ENCODE assay signal across 2 worm cellular contexts in genomic region chrX:4283989-4284388, ce11.
A peak's percentile ranks its signal among the peaks of the same experiment; 100 is the strongest.
TF ChIP-seq lines count a peak whose summit lies in the region.

Gene ets-10, plus strand, starts transcription at chrX:4284189.

TF ChIP-seq in whole organism, L3 larva, 47 proteins besides CTCF, POLR2A, EP300 and RAD21:
- no peak for TF ChIP-seq ceh-82 (tag; optimal IDR thresholded peaks at IDR 0.05; lab: Kevin White, UChicago)
- TF ChIP-seq elt-2 (tag; optimal IDR thresholded peaks at IDR 0.05; lab: Kevin White, UChicago) = peak; percentile 39
- TF ChIP-seq pha-4 (tag; optimal IDR thresholded peaks at IDR 0.05; lab: Kevin White, UChicago) = peak; percentile 37
- peak; percentile 9 for TF ChIP-seq skn-1 (tag; optimal IDR thresholded peaks at IDR 0.05; lab: Kevin White, UChicago)
- no peak for TF ChIP-seq nhr-28 (tag; optimal IDR thresholded peaks at IDR 0.05; lab: Kevin White, UChicago)
- peak; percentile 34 for TF ChIP-seq pqm-1 (tag; optimal IDR thresholded peaks at IDR 0.05; lab: Kevin White, UChicago)

TF ChIP-seq in whole organism, L4 larva, 104 proteins besides CTCF, POLR2A, EP300 and RAD21:
- TF ChIP-seq nhr-28 (tag; optimal IDR thresholded peaks at IDR 0.05; lab: Kevin White, UChicago) (peak; percentile 65), pqm-1 (tag; optimal IDR thresholded peaks at IDR 0.05; lab: Kevin White, UChicago) (peak; percentile 52), nhr-6 (tag; optimal IDR thresholded peaks at IDR 0.05; lab: Kevin White, UChicago) (peak; percentile 56), F49E8.2 (tag; optimal IDR thresholded peaks at IDR 0.05; lab: Kevin White, UChicago; ENCODE audit: borderline replicate concordance) (no peak), daf-16 (GFP tag; optimal IDR thresholded peaks at IDR 0.05; lab: Kevin White, UChicago) (no peak), daf-16 (tag; optimal IDR thresholded peaks at IDR 0.05; lab: Kevin White, UChicago) (peak; percentile 82), php-3 (GFP tag; IDR thresholded peaks at IDR 0.05; lab: Robert Waterston, UW) (peak; percentile 46; the same call in 1 of the 2 replicates), zip-11 (GFP tag; IDR thresholded peaks at IDR 0.05; lab: Robert Waterston, UW) (no peak), dve-1 (tag; optimal IDR thresholded peaks at IDR 0.05; lab: Kevin White, UChicago; ENCODE audit: insufficient read depth) (peak; percentile 31)

Comparison
In these comparisons a context has a peak if more than half of its experiments do, and no peak if none do; other contexts are left out.
1. Of the 28 proteins assayed by ChIP-seq in both whole organism, L4 larva and whole organism, L3 larva: peak only in whole organism, L4 larva: nhr-28; only in whole organism, L3 larva: pha-4 and skn-1; in both: pqm-1; in neither: 24.